Worm (Caenorhabditis elegans) whole organism, young adult: ENCODE results near the gene ZK353.9.

Experiments
- B0336.3 ChIP-seq: fragments of 200-800 bp; sonication (Bioruptor generic); IDR thresholded peaks from 2 replicates; pipeline ENCODE4 v1.3.6; 2022; ENCODE audit warnings: missing genetic modification characterization, missing compliant biosample characterization
- F49E8.2 ChIP-seq: sonication (generic microtip); optimal IDR thresholded peaks from 3 replicates; lab custom pipeline; 2017; ENCODE audit warnings: missing genetic modification characterization, mild to moderate bottlenecking, missing compliant biosample characterization, antibody characterized with exemption, moderate library complexity; ENCODE audit not compliant: insufficient read depth
- Y56A3A.18 ChIP-seq: fragments of 200-800 bp; sonication (Bioruptor generic); IDR thresholded peaks from 2 replicates; pipeline ENCODE4 v1.3.6; 2022; ENCODE audit warnings: missing genetic modification reagents, missing genetic modification characterization, missing compliant biosample characterization
- ama-1 ChIP-seq, 3 experiments: fragments of 150-350 bp in 1 of 3; sonication (generic microtip) in 2 of 3; optimal IDR thresholded peaks; 2 replicates each; lab custom pipeline; 2014 to 2018; ENCODE audit warnings: missing biosample characterization in 2 of 3, missing genetic modification characterization in 2 of 3, missing genetic modification reagents in 2 of 3
- ceh-58 ChIP-seq: fragments of 200-800 bp; sonication (Bioruptor generic); IDR thresholded peaks from 2 replicates; pipeline ENCODE4 v1.3.6; 2022; ENCODE audit warnings: missing genetic modification characterization, missing compliant biosample characterization
- fkh-3 ChIP-seq: sonication (generic microtip); optimal IDR thresholded peaks from 2 replicates; lab custom pipeline; 2016; ENCODE audit warnings: mild to moderate bottlenecking, missing genetic modification characterization, missing compliant biosample characterization
- lin-26 ChIP-seq: fragments of 200-800 bp; sonication (Bioruptor generic); IDR thresholded peaks from 2 replicates; pipeline ENCODE4 v1.3.6; 2022; ENCODE audit warnings: missing genetic modification reagents, missing genetic modification characterization, missing compliant biosample characterization
- lin-35 ChIP-seq, 3 experiments: fragments of 150-350 bp in 2 of 3; sonication (generic microtip) in 1 of 3; optimal IDR thresholded peaks; 2 replicates each; lab custom pipeline; 2014 to 2018; ENCODE audit warnings: missing biosample characterization in 3 of 3, missing genetic modification characterization in 3 of 3, missing genetic modification reagents in 3 of 3
- pbrm-1 ChIP-seq: fragments of 200-800 bp; sonication (Bioruptor generic); IDR thresholded peaks from 2 replicates; pipeline ENCODE4 v1.3.6; 2022; ENCODE audit warnings: missing genetic modification reagents, missing genetic modification characterization, missing compliant biosample characterization

DNA sequence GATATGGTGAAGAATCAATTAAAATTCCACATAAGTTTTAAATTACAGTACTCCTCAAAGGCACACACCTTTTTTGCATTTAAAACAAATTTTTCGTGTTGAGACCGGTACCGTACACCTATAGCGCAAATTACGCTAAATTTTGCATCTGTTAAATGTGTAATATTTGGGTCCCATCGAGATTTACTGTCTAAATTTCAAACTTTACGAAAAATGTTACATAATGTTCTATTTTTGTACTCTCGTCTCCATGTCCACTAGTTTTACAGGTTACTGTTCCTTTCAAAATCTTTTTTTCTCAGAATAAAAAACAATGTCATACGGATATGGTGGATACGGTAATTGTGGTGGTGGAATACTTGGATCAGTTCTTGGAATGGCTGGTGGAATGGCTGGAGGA is 10.9 kb upstream of the ZK353.9 start, which contains the start of gene ZK353.2:
- TF ChIP-seq pbrm-1 (GFP tag; lab: Robert Waterston, UW) (no peak), lin-35 (GFP tag; optimal IDR thresholded peaks at IDR 0.05; lab: Kevin White, UChicago) (no peak), ama-1 (optimal IDR thresholded peaks at IDR 0.05; lab: Kevin White, UChicago) (no peak), ama-1 (GFP tag; optimal IDR thresholded peaks at IDR 0.05; lab: Kevin White, UChicago) (no peak), B0336.3 (GFP tag; lab: Robert Waterston, UW) (no peak), ceh-58 (GFP tag; lab: Robert Waterston, UW) (no peak), Y56A3A.18 (GFP tag; lab: Robert Waterston, UW) (no peak), F49E8.2 (no peak), fkh-3 (tag; lab: Kevin White, UChicago) (no peak), lin-26 (no peak)
